Fruit fly (Drosophila melanogaster): ENCODE data around the gene NimC2.

The NimC2 gene

DNA sequence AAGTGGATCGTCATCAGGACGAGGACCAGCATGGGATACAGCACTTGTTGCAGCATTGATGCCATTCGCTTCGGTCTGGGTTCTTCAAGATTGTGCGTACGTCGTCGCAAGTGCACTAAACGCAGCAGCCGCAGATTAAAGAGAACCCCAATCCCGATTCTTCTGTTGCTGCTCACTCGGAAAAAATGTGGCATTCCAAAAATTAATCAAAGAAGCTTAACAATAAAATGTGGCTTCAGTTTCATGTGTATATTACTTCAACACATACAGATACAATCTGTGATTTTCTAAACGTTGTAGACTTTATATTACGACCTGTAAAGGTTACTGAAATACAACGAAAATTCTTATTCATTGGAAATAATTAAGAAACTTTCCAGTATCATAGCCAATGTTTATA lies 40.2 kb downstream of the NimC2 start, which contains the start of gene NimC3:
Gene NimC3 (minus strand): TSS at position 101 of the 400 bp plus-strand sequence.
- no peak for TF ChIP-seq psq (GFP tag; optimal IDR thresholded peaks at IDR 0.05)
- no peak for TF ChIP-seq ey (GFP tag; optimal IDR thresholded peaks at IDR 0.05)
- TF ChIP-seq Dif (GFP tag; optimal IDR thresholded peaks at IDR 0.05; ENCODE audit: partially characterized antibody), result no peak
- TF ChIP-seq dsf (GFP tag; optimal IDR thresholded peaks at IDR 0.05; ENCODE audit: borderline replicate concordance), result no peak
- TF ChIP-seq Abd-B (GFP tag; optimal IDR thresholded peaks at IDR 0.05), result no peak
- TF ChIP-seq Hnf4 (GFP tag; optimal IDR thresholded peaks at IDR 0.05), result no peak

DNA sequence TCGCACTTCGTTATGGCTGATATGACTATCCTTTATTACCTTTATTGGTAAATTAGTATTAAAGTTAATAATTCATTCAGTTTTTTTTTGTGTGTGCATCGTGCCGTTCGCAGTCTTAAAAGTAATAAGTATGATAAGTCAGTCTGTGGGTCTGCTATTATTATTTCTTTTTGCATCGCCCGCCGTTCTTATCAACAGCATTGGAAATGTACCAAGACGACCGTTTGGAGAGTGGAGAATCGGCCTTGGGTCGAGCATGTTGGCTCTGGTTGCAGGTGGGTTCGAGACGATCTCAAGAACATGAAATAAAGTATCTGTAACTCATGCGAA lies 40.6 kb downstream of the NimC2 start:
- TF ChIP-seq Hr78 (GFP tag; optimal IDR thresholded peaks at IDR 0.05) (no peak), dl (GFP tag; optimal IDR thresholded peaks at IDR 0.05; ENCODE audit: insufficient read depth in 1 of 2, partially characterized antibody in 2 of 2) (peak in 1 of 2 experiments; percentile 27), Myc (optimal IDR thresholded peaks at IDR 0.05) (no peak), lola (GFP tag; optimal IDR thresholded peaks at IDR 0.05) (no peak), CrebA (GFP tag; optimal IDR thresholded peaks at IDR 0.05; ENCODE audit: borderline replicate concordance) (peak; percentile 37), sage (GFP tag; optimal IDR thresholded peaks at IDR 0.05) (no peak), HLH106 (tag; optimal IDR thresholded peaks at IDR 0.05) (no peak), usp (GFP tag; optimal IDR thresholded peaks at IDR 0.05) (no peak), Vsx2 (GFP tag; optimal IDR thresholded peaks at IDR 0.05; ENCODE audit: partially characterized antibody) (peak; percentile 91), CG9705 (GFP tag; optimal IDR thresholded peaks at IDR 0.05) (no peak), Hr83 (GFP tag; optimal IDR thresholded peaks at IDR 0.05; ENCODE audit: poor library complexity, severe bottlenecking) (no peak), brk (GFP tag; optimal IDR thresholded peaks at IDR 0.05) (peak; percentile 2), Dif (GFP tag; optimal IDR thresholded peaks at IDR 0.05; ENCODE audit: partially characterized antibody) (peak; percentile 30)

DNA sequence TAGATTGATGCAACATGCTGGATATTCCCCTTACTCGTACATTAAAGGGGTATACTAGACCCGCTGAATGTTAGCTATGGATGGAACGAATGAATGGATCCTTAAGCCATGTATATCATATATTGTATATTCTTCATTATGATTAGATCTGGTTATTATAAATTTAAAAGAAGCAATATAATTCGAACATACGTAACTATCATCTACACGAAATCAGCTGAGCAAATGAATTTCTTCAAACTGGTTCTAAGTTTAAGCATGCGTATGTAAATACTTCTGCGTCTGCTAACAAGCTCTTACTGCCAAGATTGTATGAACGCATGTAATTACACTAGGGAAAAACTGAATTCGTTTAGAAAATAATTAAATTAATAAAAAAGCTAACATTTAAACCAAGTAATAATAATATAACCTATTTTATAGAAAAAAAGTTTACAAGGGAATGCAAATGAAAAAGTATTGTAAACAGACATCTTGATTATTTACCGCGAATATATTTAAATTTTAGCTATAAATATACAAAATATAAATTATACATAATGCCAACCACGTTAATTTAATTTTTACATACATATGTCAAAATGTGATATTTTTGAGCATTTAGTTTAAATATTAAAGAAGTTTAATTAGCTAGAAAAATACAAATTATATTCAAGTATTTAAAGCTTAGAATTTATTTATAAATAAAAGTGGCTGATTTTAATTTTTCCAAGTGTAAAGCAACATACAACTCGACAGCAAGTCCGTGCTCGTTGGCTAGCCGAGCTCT lies 41.1 kb downstream of the NimC2 start:
- TF ChIP-seq dsf (GFP tag; optimal IDR thresholded peaks at IDR 0.05; ENCODE audit: borderline replicate concordance) (no peak), Myc (optimal IDR thresholded peaks at IDR 0.05) (no peak), Rel (GFP tag; optimal IDR thresholded peaks at IDR 0.05) (no peak), Rel (tag; optimal IDR thresholded peaks at IDR 0.05) (no peak), tai (GFP tag; optimal IDR thresholded peaks at IDR 0.05) (peak; percentile 15), N (GFP tag; optimal IDR thresholded peaks at IDR 0.05) (no peak), Mio (GFP tag; optimal IDR thresholded peaks at IDR 0.05) (no peak), ey (GFP tag; optimal IDR thresholded peaks at IDR 0.05) (peak; percentile 24), br (GFP tag; optimal IDR thresholded peaks at IDR 0.05) (peak; percentile 44), sv (GFP tag; optimal IDR thresholded peaks at IDR 0.05) (peak; percentile 28), lola (GFP tag; optimal IDR thresholded peaks at IDR 0.05) (no peak), Vsx2 (GFP tag; optimal IDR thresholded peaks at IDR 0.05; ENCODE audit: partially characterized antibody) (no peak), Dfd (GFP tag; optimal IDR thresholded peaks at IDR 0.05) (peak; percentile 28), Dif (GFP tag; optimal IDR thresholded peaks at IDR 0.05; ENCODE audit: partially characterized antibody) (no peak), h (GFP tag; optimal IDR thresholded peaks at IDR 0.05) (peak; percentile 71), jim (GFP tag; optimal IDR thresholded peaks at IDR 0.05) (no peak), Hr78 (GFP tag; optimal IDR thresholded peaks at IDR 0.05) (no peak), dmrt93B (GFP tag; optimal IDR thresholded peaks at IDR 0.05) (no peak), GATAd (GFP tag; optimal IDR thresholded peaks at IDR 0.05) (no peak), psq (GFP tag; optimal IDR thresholded peaks at IDR 0.05) (peak; percentile 18), CG9705 (GFP tag; optimal IDR thresholded peaks at IDR 0.05) (no peak), sage (GFP tag; optimal IDR thresholded peaks at IDR 0.05) (peak; percentile 55), CrebA (GFP tag; optimal IDR thresholded peaks at IDR 0.05; ENCODE audit: borderline replicate concordance) (no peak), usp (GFP tag; optimal IDR thresholded peaks at IDR 0.05) (no peak), woc (GFP tag; optimal IDR thresholded peaks at IDR 0.05) (peak; percentile 75), fru (GFP tag; optimal IDR thresholded peaks at IDR 0.05) (peak; percentile 66), pan (optimal IDR thresholded peaks at IDR 0.05) (peak; percentile 23), Sp1 (GFP tag; optimal IDR thresholded peaks at IDR 0.05) (peak; percentile 46), HLH106 (tag; optimal IDR thresholded peaks at IDR 0.05) (peak; percentile 49), Hr83 (GFP tag; optimal IDR thresholded peaks at IDR 0.05; ENCODE audit: poor library complexity, severe bottlenecking) (peak; percentile 35), dl (GFP tag; optimal IDR thresholded peaks at IDR 0.05; ENCODE audit: insufficient read depth in 1 of 2, partially characterized antibody in 2 of 2) (no peak), Jra (GFP tag; optimal IDR thresholded peaks at IDR 0.05) (no peak), OdsH (GFP tag; optimal IDR thresholded peaks at IDR 0.05) (peak; percentile 9), CG32264 (GFP tag; optimal IDR thresholded peaks at IDR 0.05) (no peak), foxo (GFP tag; optimal IDR thresholded peaks at IDR 0.05) (peak; percentile 2 to 71), Abd-B (GFP tag; optimal IDR thresholded peaks at IDR 0.05) (no peak), brk (GFP tag; optimal IDR thresholded peaks at IDR 0.05) (peak; percentile 31), Hnf4 (GFP tag; optimal IDR thresholded peaks at IDR 0.05) (peak; percentile 58), rgr (GFP tag; optimal IDR thresholded peaks at IDR 0.05) (peak; percentile 65)
